Worm (Caenorhabditis elegans) whole organism, L1 larva: Measurements from ENCODE around the gene T20D3.6.

ENCODE experiments used
- C04F5.9 ChIP-seq: sonication (generic microtip); optimal IDR thresholded peaks from 2 replicates; lab custom pipeline; 2016; ENCODE audit warnings: missing genetic modification characterization, missing compliant biosample characterization
- C16A3.4 ChIP-seq: fragments of 150-350 bp; optimal IDR thresholded peaks from 2 replicates; lab custom pipeline; 2014; ENCODE audit warnings: missing biosample characterization, missing genetic modification characterization
- C34B4.2 ChIP-seq: sonication (generic microtip); optimal IDR thresholded peaks from 2 replicates; lab custom pipeline; 2017; ENCODE audit warnings: mild to moderate bottlenecking, missing genetic modification characterization, missing compliant biosample characterization
- Y116A8C.19 ChIP-seq: sonication (generic microtip); optimal IDR thresholded peaks from 2 replicates; lab custom pipeline; 2016; ENCODE audit warnings: missing compliant biosample characterization, missing genetic modification characterization, borderline replicate concordance
- alr-1 ChIP-seq: fragments of 200-800 bp; sonication (Bioruptor generic); optimal IDR thresholded peaks from 2 replicates; lab custom pipeline; 2018; ENCODE audit warnings: borderline replicate concordance, mild to moderate bottlenecking, missing genetic modification characterization, missing compliant biosample characterization
- ama-1 ChIP-seq: fragments of 150-350 bp; optimal IDR thresholded peaks from 2 replicates; lab custom pipeline; 2014
- ceh-8 ChIP-seq: fragments of 200-800 bp; sonication (Bioruptor generic); optimal IDR thresholded peaks from 2 replicates; lab custom pipeline; 2018; ENCODE audit warnings: mild to moderate bottlenecking, missing genetic modification characterization, moderate library complexity, missing compliant biosample characterization
- ceh-88 ChIP-seq: fragments of 200-800 bp; sonication (Bioruptor generic); IDR thresholded peaks from 2 replicates; pipeline ENCODE4 v1.3.6; 2022; ENCODE audit warnings: missing genetic modification characterization, missing compliant biosample characterization
- ceh-90 ChIP-seq: sonication (generic microtip); optimal IDR thresholded peaks from 2 replicates; lab custom pipeline; 2016; ENCODE audit warnings: missing genetic modification characterization, missing compliant biosample characterization
- ces-1 ChIP-seq: fragments of 150-350 bp; optimal IDR thresholded peaks from 2 replicates; lab custom pipeline; 2014; ENCODE audit warnings: missing biosample characterization, missing genetic modification reagents, missing genetic modification characterization
- dsc-1 ChIP-seq: sonication (generic microtip); optimal IDR thresholded peaks from 2 replicates; lab custom pipeline; 2016; ENCODE audit warnings: mild to moderate bottlenecking, missing genetic modification characterization, missing compliant biosample characterization
- efl-1 ChIP-seq, 4 experiments: fragments of 150-350 bp; optimal IDR thresholded peaks in 3 of 4; peaks in 1 of 4; 1 replicate in 1 of 4; 2 replicates in 3 of 4; lab custom pipeline; 2014; ENCODE audit warnings: missing biosample characterization in 2 of 4, missing genetic modification characterization in 2 of 4, missing genetic modification reagents in 2 of 4
- efl-3 ChIP-seq: fragments of 200-800 bp; sonication (Bioruptor generic); optimal IDR thresholded peaks from 2 replicates; lab custom pipeline; 2018; ENCODE audit warnings: mild to moderate bottlenecking, missing genetic modification characterization, missing compliant biosample characterization
- egl-27 ChIP-seq, 2 experiments: fragments of 150-350 bp in 1 of 2; sonication (generic microtip); optimal IDR thresholded peaks; 3 replicates each; lab custom pipeline; 2017 to 2018; ENCODE audit warnings: missing biosample characterization in 2 of 2, missing genetic modification characterization in 2 of 2, missing genetic modification reagents in 2 of 2
- elt-3 ChIP-seq, 6 experiments: fragments of 150-350 bp in 1 of 6; sonication (generic microtip); optimal IDR thresholded peaks; 2 replicates each; lab custom pipeline; 2017 to 2018; ENCODE audit warnings: missing biosample characterization in 6 of 6, missing genetic modification characterization in 6 of 6, inconsistent platforms in 1 of 6
- ets-5 ChIP-seq: fragments of 200-800 bp; sonication (Bioruptor generic); IDR thresholded peaks from 2 replicates; pipeline ENCODE4 v1.3.6; 2022; ENCODE audit warnings: missing genetic modification characterization, missing compliant biosample characterization
- fkh-8 ChIP-seq: sonication (generic microtip); optimal IDR thresholded peaks from 2 replicates; lab custom pipeline; 2016; ENCODE audit warnings: mild to moderate bottlenecking, missing genetic modification characterization, missing compliant biosample characterization
- hlh-4 ChIP-seq: sonication (generic microtip); optimal IDR thresholded peaks from 2 replicates; lab custom pipeline; 2016; ENCODE audit warnings: mild to moderate bottlenecking, missing genetic modification characterization, missing compliant biosample characterization
- irx-1 ChIP-seq: sonication (generic microtip); optimal IDR thresholded peaks from 2 replicates; lab custom pipeline; 2016; ENCODE audit warnings: missing genetic modification characterization, missing compliant biosample characterization
- isw-1 ChIP-seq: fragments of 200-800 bp; sonication (Bioruptor generic); IDR thresholded peaks from 2 replicates; pipeline ENCODE4 v1.3.6; 2022; ENCODE audit warnings: missing genetic modification characterization, missing compliant biosample characterization
- jun-1 ChIP-seq: fragments of 150-350 bp; optimal IDR thresholded peaks from 2 replicates; lab custom pipeline; 2014; ENCODE audit warnings: missing biosample characterization, missing genetic modification reagents, missing genetic modification characterization
- lin-15B ChIP-seq: fragments of 150-350 bp; sonication (generic microtip); optimal IDR thresholded peaks from 3 replicates; lab custom pipeline; 2014; ENCODE audit warnings: missing biosample characterization, missing genetic modification characterization
- lir-3 ChIP-seq: sonication (generic microtip); optimal IDR thresholded peaks from 2 replicates; lab custom pipeline; 2016; ENCODE audit warnings: mild to moderate bottlenecking, missing genetic modification characterization, moderate library complexity, missing compliant biosample characterization; ENCODE audit not compliant: poor library complexity
- lsy-2 ChIP-seq, 2 experiments: fragments of 150-350 bp; optimal IDR thresholded peaks; 2 replicates each; lab custom pipeline; 2014; ENCODE audit warnings: missing biosample characterization in 2 of 2, missing genetic modification characterization in 2 of 2
- mab-9 ChIP-seq: fragments of 200-800 bp; sonication (Bioruptor generic); IDR thresholded peaks from 2 replicates; pipeline ENCODE4 v1.3.6; 2022; ENCODE audit warnings: missing genetic modification reagents, missing genetic modification characterization, missing compliant biosample characterization
- mdl-1 ChIP-seq, 2 experiments: fragments of 150-350 bp; optimal IDR thresholded peaks; 2 replicates each; lab custom pipeline; 2014 to 2017; ENCODE audit warnings: missing biosample characterization in 2 of 2, missing genetic modification characterization in 2 of 2, inconsistent platforms in 1 of 2
- mef-2 ChIP-seq: fragments of 150-350 bp; optimal IDR thresholded peaks from 2 replicates; lab custom pipeline; 2014; ENCODE audit warnings: missing biosample characterization, missing genetic modification characterization
- mep-1 ChIP-seq: fragments of 150-350 bp; optimal IDR thresholded peaks from 2 replicates; lab custom pipeline; 2014; ENCODE audit warnings: missing biosample characterization, missing genetic modification characterization
- nhr-12 ChIP-seq: sonication (generic microtip); optimal IDR thresholded peaks from 2 replicates; lab custom pipeline; 2017; ENCODE audit warnings: missing biosample characterization, missing genetic modification characterization
- nhr-20 ChIP-seq: sonication (generic microtip); optimal IDR thresholded peaks from 2 replicates; lab custom pipeline; 2016; ENCODE audit warnings: mild to moderate bottlenecking, missing genetic modification characterization, missing compliant biosample characterization
- nhr-237 ChIP-seq: fragments of 150-350 bp; optimal IDR thresholded peaks from 2 replicates; lab custom pipeline; 2014; ENCODE audit warnings: missing biosample characterization, missing genetic modification characterization
- nhr-47 ChIP-seq: sonication (generic microtip); optimal IDR thresholded peaks from 2 replicates; lab custom pipeline; 2016; ENCODE audit warnings: mild to moderate bottlenecking, missing genetic modification characterization, moderate library complexity, missing compliant biosample characterization
- nhr-71 ChIP-seq: sonication (generic microtip); optimal IDR thresholded peaks from 2 replicates; lab custom pipeline; 2016; ENCODE audit warnings: mild to moderate bottlenecking, missing genetic modification characterization, moderate library complexity, missing compliant biosample characterization
- nhr-76 ChIP-seq: sonication (generic microtip); optimal IDR thresholded peaks from 2 replicates; lab custom pipeline; 2017; ENCODE audit warnings: missing biosample characterization, missing genetic modification characterization
- nhr-84 ChIP-seq: sonication (generic microtip); optimal IDR thresholded peaks from 2 replicates; lab custom pipeline; 2017; ENCODE audit warnings: missing biosample characterization, missing genetic modification characterization
- skn-1 ChIP-seq: fragments of 150-350 bp; optimal IDR thresholded peaks from 2 replicates; lab custom pipeline; 2014; ENCODE audit warnings: missing biosample characterization, missing genetic modification characterization
- sup-37 ChIP-seq: fragments of 200-800 bp; sonication (Bioruptor generic); optimal IDR thresholded peaks from 2 replicates; lab custom pipeline; 2018; ENCODE audit warnings: mild to moderate bottlenecking, missing genetic modification characterization, missing compliant biosample characterization
- tbx-2 ChIP-seq: sonication (generic microtip); optimal IDR thresholded peaks from 2 replicates; lab custom pipeline; 2016; ENCODE audit warnings: missing genetic modification characterization, missing compliant biosample characterization
- unc-130 ChIP-seq: fragments of 150-350 bp; optimal IDR thresholded peaks from 2 replicates; lab custom pipeline; 2017; ENCODE audit warnings: missing biosample characterization, missing genetic modification characterization, inconsistent platforms
- unc-62 ChIP-seq: fragments of 150-350 bp; optimal IDR thresholded peaks from 2 replicates; lab custom pipeline; 2014; ENCODE audit warnings: missing biosample characterization, missing genetic modification reagents, missing genetic modification characterization
- unc-86 ChIP-seq: sonication (generic microtip); optimal IDR thresholded peaks from 2 replicates; lab custom pipeline; 2016; ENCODE audit warnings: missing genetic modification characterization, missing compliant biosample characterization
- vab-15 ChIP-seq: sonication (generic microtip); optimal IDR thresholded peaks from 2 replicates; lab custom pipeline; 2017; ENCODE audit warnings: missing genotype, mild to moderate bottlenecking, missing genetic modification characterization, missing compliant biosample characterization
- xbp-1 ChIP-seq: sonication (generic microtip); optimal IDR thresholded peaks from 2 replicates; lab custom pipeline; 2016; ENCODE audit warnings: missing genetic modification characterization, missing compliant biosample characterization
- ztf-11 ChIP-seq, 2 experiments: sonication (generic microtip); optimal IDR thresholded peaks; 2 replicates each; lab custom pipeline; 2016 to 2017; ENCODE audit warnings: missing genetic modification characterization in 2 of 2, missing biosample characterization in 1 of 2, missing compliant biosample characterization in 1 of 2

T20D3.6 gene

DNA sequence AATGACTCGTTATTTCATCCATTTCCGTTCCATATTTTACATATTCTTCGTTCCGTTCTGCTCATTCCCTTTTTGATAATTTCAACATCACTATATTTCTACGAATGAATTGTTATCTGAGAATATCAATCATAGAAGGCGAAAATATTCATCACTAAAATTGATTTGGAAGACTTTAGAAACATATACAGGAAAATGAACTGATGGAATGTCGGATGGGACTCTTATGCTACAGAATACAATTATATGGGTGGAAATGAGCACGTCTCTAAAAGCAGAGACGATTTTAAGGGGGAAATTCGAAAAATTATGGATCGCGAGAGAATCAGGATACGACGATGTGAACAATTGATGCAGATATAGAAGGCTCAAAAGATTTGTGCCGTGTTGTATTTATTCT, 19.1 kb downstream of the T20D3.6 start:
- TF ChIP-seq lir-3 (tag; lab: Kevin White, UChicago) (no peak), C04F5.9 (tag; lab: Kevin White, UChicago) (no peak), nhr-71 (tag; lab: Kevin White, UChicago) (peak; percentile 16), irx-1 (no peak), ces-1 (GFP tag; lab: Kevin White, UChicago) (no peak)

DNA sequence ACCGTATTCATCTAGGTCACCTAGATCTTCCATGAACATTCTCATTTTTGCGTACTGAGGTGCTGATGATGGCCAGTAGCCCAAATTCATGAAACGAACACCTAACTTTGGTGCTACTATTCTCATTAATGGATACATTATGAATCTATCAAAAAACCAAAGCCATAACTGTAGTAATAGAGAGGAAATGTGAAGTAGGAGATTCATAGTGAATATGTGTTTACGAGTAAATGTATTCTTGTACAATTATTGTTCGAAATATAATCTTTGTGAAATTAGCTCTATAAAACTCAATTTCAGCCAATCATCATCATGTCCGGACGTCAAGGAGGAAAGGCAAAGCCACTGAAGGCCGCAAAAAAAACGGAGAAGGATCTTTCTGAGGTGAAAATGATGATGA, 20.0 kb downstream of the T20D3.6 start, which contains the start of the genes F49C12.11 and nemt-1:
Gene F49C12.11, plus strand, starts transcription at position 301 of the 400 bp plus-strand sequence.
Gene nemt-1, minus strand, starts transcription at position 360 of the 400 bp plus-strand sequence.
- no peak for TF ChIP-seq xbp-1
- TF ChIP-seq isw-1 (GFP tag; lab: Robert Waterston, UW), result no peak
- TF ChIP-seq efl-1 (optimal IDR thresholded peaks at IDR 0.05; lab: Kevin White, UChicago), result no peak
- TF ChIP-seq efl-1 (GFP tag; optimal IDR thresholded peaks at IDR 0.05 in 1 of 2; lab: Kevin White, UChicago), result no peak
- TF ChIP-seq tbx-2 (tag; lab: Kevin White, UChicago), result no peak
- no peak for TF ChIP-seq ztf-11 (tag; optimal IDR thresholded peaks at IDR 0.05; lab: Kevin White, UChicago)
- TF ChIP-seq nhr-12, result no peak
- TF ChIP-seq lir-3 (tag; lab: Kevin White, UChicago), result no peak
- TF ChIP-seq alr-1 (tag; lab: Kevin White, UChicago), result no peak
- no peak for TF ChIP-seq elt-3 (tag; optimal IDR thresholded peaks at IDR 0.05; lab: Kevin White, UChicago)
- no peak for TF ChIP-seq unc-130 (tag; lab: Kevin White, UChicago)
- no peak for TF ChIP-seq C04F5.9 (tag; lab: Kevin White, UChicago)
- TF ChIP-seq egl-27 (tag; optimal IDR thresholded peaks at IDR 0.05; lab: Kevin White, UChicago), result no peak
- TF ChIP-seq, all 84 proteins: peak for 0

ce11 chrIV:9318147-9318546, 21.0 kb downstream of the T20D3.6 start:
- TF ChIP-seq mab-9 (GFP tag; lab: Robert Waterston, UW), result no peak
- no peak for TF ChIP-seq ces-1 (GFP tag; lab: Kevin White, UChicago)
- no peak for TF ChIP-seq skn-1 (tag; lab: Kevin White, UChicago)
- no peak for TF ChIP-seq ceh-8
- no peak for TF ChIP-seq lsy-2 (tag; optimal IDR thresholded peaks at IDR 0.05; lab: Kevin White, UChicago)
- no peak for TF ChIP-seq dsc-1 (tag; lab: Kevin White, UChicago)
- TF ChIP-seq, all 84 proteins: peak for 0

DNA sequence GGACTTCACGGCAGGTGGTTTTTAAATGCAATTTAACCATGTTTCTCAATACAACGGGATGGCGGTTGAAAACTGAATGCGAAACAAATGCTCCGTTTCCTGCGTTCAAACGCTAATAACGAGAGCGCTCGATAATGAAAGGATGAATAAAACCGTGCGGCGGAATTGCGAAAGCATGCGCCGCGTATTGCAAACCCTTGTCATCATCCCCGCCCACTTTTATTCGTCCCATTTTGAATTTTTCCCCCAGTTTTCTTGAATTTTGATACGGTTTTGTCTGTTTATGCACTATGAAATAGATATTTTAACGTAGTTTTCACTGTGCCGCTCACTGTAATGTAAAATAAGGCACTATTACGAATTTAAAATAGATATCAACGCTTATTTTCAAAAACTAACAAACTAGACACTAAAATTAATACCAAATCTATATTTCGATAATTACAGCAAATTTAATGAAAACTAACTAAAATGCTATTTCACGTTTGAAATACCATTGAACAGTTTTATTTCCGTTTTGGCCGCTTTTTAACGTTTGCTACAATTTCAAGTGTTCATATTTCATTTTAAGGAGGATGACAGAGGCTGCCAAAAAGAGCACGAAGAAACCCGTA, 22.9 kb downstream of the T20D3.6 start, which contains the start of the genes F49C12.9 and rpn-7:
Gene F49C12.9, minus strand, starts transcription at position 148 of the 614 bp plus-strand sequence.
Gene rpn-7, plus strand, starts transcription at position 564 of the 614 bp plus-strand sequence.
- TF ChIP-seq Y116A8C.19 (no peak), nhr-47 (tag; lab: Kevin White, UChicago) (peak; percentile 37), ets-5 (no peak), fkh-8 (no peak), efl-1 (optimal IDR thresholded peaks at IDR 0.05; lab: Kevin White, UChicago) (peak; percentile 52 to 58), efl-1 (GFP tag; optimal IDR thresholded peaks at IDR 0.05 in 1 of 2; lab: Kevin White, UChicago) (peak; percentile 36 to 94), sup-37 (no peak), jun-1 (tag; lab: Kevin White, UChicago) (no peak), nhr-76 (tag; lab: Kevin White, UChicago) (no peak), egl-27 (tag; optimal IDR thresholded peaks at IDR 0.05; lab: Kevin White, UChicago) (no peak), lin-15B (tag; lab: Kevin White, UChicago) (no peak), C34B4.2 (tag; lab: Kevin White, UChicago) (no peak), ceh-88 (GFP tag; lab: Robert Waterston, UW) (no peak), nhr-12 (no peak), isw-1 (GFP tag; lab: Robert Waterston, UW) (no peak), mdl-1 (tag; optimal IDR thresholded peaks at IDR 0.05; lab: Kevin White, UChicago) (peak in 1 of 2 experiments; percentile 20), unc-86 (tag; lab: Kevin White, UChicago) (no peak), ceh-90 (no peak), ama-1 (lab: Kevin White, UChicago) (no peak), mef-2 (tag; lab: Kevin White, UChicago) (no peak), unc-62 (GFP tag; lab: Kevin White, UChicago) (no peak), nhr-84 (tag; lab: Kevin White, UChicago) (no peak), nhr-237 (tag; lab: Kevin White, UChicago) (no peak), vab-15 (tag; lab: Kevin White, UChicago) (no peak), C16A3.4 (tag; lab: Kevin White, UChicago) (peak; percentile 45), nhr-20 (tag; lab: Kevin White, UChicago) (peak; percentile 30), lsy-2 (tag; optimal IDR thresholded peaks at IDR 0.05; lab: Kevin White, UChicago) (peak in 1 of 2 experiments; percentile 39), efl-3 (GFP tag; lab: Kevin White, UChicago) (no peak), mep-1 (tag; lab: Kevin White, UChicago) (no peak), xbp-1 (peak; percentile 36), alr-1 (tag; lab: Kevin White, UChicago) (no peak), hlh-4 (no peak)
